Fruit fly (Drosophila melanogaster): Measurements from ENCODE around the gene eya.

DNA sequence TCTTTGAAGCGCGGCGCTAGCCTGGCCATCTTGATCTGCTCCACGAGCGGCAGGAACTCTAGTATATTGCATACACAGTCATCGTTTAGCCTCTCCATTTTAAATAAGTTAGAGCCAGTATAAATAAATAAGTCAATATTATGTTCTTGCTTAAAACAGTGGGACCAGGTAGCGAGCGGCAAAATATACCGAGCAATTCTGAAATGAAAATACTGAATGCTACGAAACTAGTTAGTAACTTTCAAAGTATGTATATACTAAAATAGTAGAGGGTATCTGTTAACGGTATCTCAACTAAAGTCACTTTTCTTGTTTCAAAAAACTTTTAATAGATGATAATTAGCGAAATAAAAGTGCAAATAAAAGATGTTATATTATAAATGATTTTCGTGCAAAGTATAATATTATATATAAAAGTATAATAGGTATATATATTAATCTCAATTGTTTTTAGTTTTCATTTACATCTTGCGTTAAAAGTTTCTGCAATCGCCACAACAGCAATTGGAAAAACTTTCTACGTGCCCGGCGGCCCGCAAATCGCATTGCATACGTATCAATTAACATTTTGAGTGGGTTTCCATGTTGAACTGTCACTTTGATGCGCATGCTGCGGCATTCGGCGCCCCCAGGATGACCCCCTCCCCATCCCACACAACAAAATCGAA lies 19.4 kb upstream of the eya start, which contains the start of gene CG13766:
- TF ChIP-seq CG7045 (GFP tag; optimal IDR thresholded peaks at IDR 0.05), result no peak
- no peak for TF ChIP-seq CG1620 (GFP tag; optimal IDR thresholded peaks at IDR 0.05)
- no peak for TF ChIP-seq toe (GFP tag; optimal IDR thresholded peaks at IDR 0.05)
- no peak for TF ChIP-seq pad (GFP tag; optimal IDR thresholded peaks at IDR 0.05)
